Worm (Caenorhabditis elegans) whole organism, L3 larva: Measurements from ENCODE around the gene tlp-1.

Experiments
- R02D3.7 ChIP-seq: fragments of 150-350 bp; optimal IDR thresholded peaks from 2 replicates; lab custom pipeline; 2014; ENCODE audit warnings: missing biosample characterization, missing genetic modification characterization
- ZK546.5 ChIP-seq: sonication (generic microtip); optimal IDR thresholded peaks from 2 replicates; lab custom pipeline; 2017; ENCODE audit warnings: missing biosample characterization, missing genetic modification characterization
- aly-2 ChIP-seq: fragments of 150-350 bp; optimal IDR thresholded peaks from 2 replicates; lab custom pipeline; 2014; ENCODE audit warnings: missing biosample characterization, missing genetic modification characterization
- ama-1 ChIP-seq: fragments of 150-350 bp; optimal IDR thresholded peaks from 2 replicates; lab custom pipeline; 2018
- ceh-16 ChIP-seq: sonication (generic microtip); optimal IDR thresholded peaks from 2 replicates; lab custom pipeline; 2017; ENCODE audit warnings: missing biosample characterization, missing genetic modification characterization
- ceh-82 ChIP-seq: fragments of 150-350 bp; optimal IDR thresholded peaks from 2 replicates; lab custom pipeline; 2014; ENCODE audit warnings: missing biosample characterization, missing genetic modification characterization
- ceh-9 ChIP-seq: sonication (generic microtip); optimal IDR thresholded peaks from 2 replicates; lab custom pipeline; 2018; ENCODE audit warnings: missing biosample characterization, missing genetic modification characterization
- daf-12 ChIP-seq: fragments of 150-350 bp; optimal IDR thresholded peaks from 2 replicates; lab custom pipeline; 2014; ENCODE audit warnings: missing biosample characterization, missing genetic modification reagents, missing genetic modification characterization
- egl-27 ChIP-seq: sonication (generic microtip); optimal IDR thresholded peaks from 4 replicates; lab custom pipeline; 2017; ENCODE audit warnings: missing biosample characterization, missing genetic modification reagents, missing genetic modification characterization
- egl-5 ChIP-seq: fragments of 150-350 bp; optimal IDR thresholded peaks from 2 replicates; lab custom pipeline; 2017; ENCODE audit warnings: missing biosample characterization, missing genetic modification reagents, missing genetic modification characterization, inconsistent platforms
- elt-1 ChIP-seq: fragments of 150-350 bp; optimal IDR thresholded peaks from 2 replicates; lab custom pipeline; 2014; ENCODE audit warnings: missing biosample characterization, missing genetic modification characterization
- elt-2 ChIP-seq: sonication (generic microtip); optimal IDR thresholded peaks from 2 replicates; lab custom pipeline; 2016; ENCODE audit warnings: missing genetic modification reagents, mild to moderate bottlenecking, missing genetic modification characterization, missing compliant biosample characterization
- elt-3 ChIP-seq, 3 experiments: fragments of 150-350 bp in 1 of 3; sonication (generic microtip) in 2 of 3; optimal IDR thresholded peaks; 2 replicates in 2 of 3; 4 replicates in 1 of 3; lab custom pipeline; 2014 to 2017; ENCODE audit warnings: missing biosample characterization in 3 of 3, missing genetic modification characterization in 3 of 3
- eor-1 ChIP-seq, 2 experiments: fragments of 150-350 bp; optimal IDR thresholded peaks; 2 replicates each; lab custom pipeline; 2014 to 2018; ENCODE audit warnings: missing biosample characterization in 2 of 2, missing genetic modification characterization in 2 of 2
- fkh-10 ChIP-seq: sonication (generic microtip); optimal IDR thresholded peaks from 2 replicates; lab custom pipeline; 2017; ENCODE audit warnings: missing biosample characterization, missing genetic modification reagents, missing genetic modification characterization
- fkh-2 ChIP-seq: fragments of 150-350 bp; optimal IDR thresholded peaks from 2 replicates; lab custom pipeline; 2014; ENCODE audit warnings: missing biosample characterization, missing genetic modification reagents, missing genetic modification characterization
- fos-1 ChIP-seq: fragments of 150-350 bp; optimal IDR thresholded peaks from 2 replicates; lab custom pipeline; 2014; ENCODE audit warnings: missing biosample characterization, missing genetic modification characterization
- hmg-11 ChIP-seq: sonication (generic microtip); optimal IDR thresholded peaks from 2 replicates; lab custom pipeline; 2016; ENCODE audit warnings: missing genetic modification characterization, missing compliant biosample characterization
- jun-1 ChIP-seq: fragments of 150-350 bp; optimal IDR thresholded peaks from 2 replicates; lab custom pipeline; 2014; ENCODE audit warnings: missing biosample characterization, missing genetic modification reagents, missing genetic modification characterization
- lin-15B ChIP-seq: fragments of 150-350 bp; optimal IDR thresholded peaks from 2 replicates; lab custom pipeline; 2014; ENCODE audit warnings: missing biosample characterization, missing genetic modification characterization
- lin-39 ChIP-seq: fragments of 150-350 bp; optimal IDR thresholded peaks from 2 replicates; lab custom pipeline; 2018; ENCODE audit warnings: missing biosample characterization, missing genetic modification reagents, missing genetic modification characterization
- lsy-12 ChIP-seq: sonication (generic microtip); optimal IDR thresholded peaks from 2 replicates; lab custom pipeline; 2016; ENCODE audit warnings: mild to moderate bottlenecking, missing genetic modification characterization, missing compliant biosample characterization
- mdl-1 ChIP-seq: fragments of 150-350 bp; optimal IDR thresholded peaks from 2 replicates; lab custom pipeline; 2014; ENCODE audit warnings: missing biosample characterization, missing genetic modification characterization
- mml-1 ChIP-seq: fragments of 150-350 bp; sonication (generic microtip); optimal IDR thresholded peaks from 3 replicates; lab custom pipeline; 2014; ENCODE audit warnings: missing biosample characterization, missing genetic modification characterization
- nfya-1 ChIP-seq: sonication (generic microtip); optimal IDR thresholded peaks from 2 replicates; lab custom pipeline; 2017; ENCODE audit warnings: missing genetic modification characterization, mild to moderate bottlenecking, missing compliant biosample characterization, antibody characterized with exemption, moderate library complexity; ENCODE audit not compliant: insufficient read depth
- nhr-11 ChIP-seq: fragments of 150-350 bp; optimal IDR thresholded peaks from 2 replicates; lab custom pipeline; 2014; ENCODE audit warnings: missing biosample characterization, missing genetic modification characterization
- nhr-12 ChIP-seq: fragments of 150-350 bp; optimal IDR thresholded peaks from 2 replicates; lab custom pipeline; 2014; ENCODE audit warnings: missing biosample characterization, missing genetic modification characterization
- nhr-23 ChIP-seq: fragments of 150-350 bp; optimal IDR thresholded peaks from 2 replicates; lab custom pipeline; 2014; ENCODE audit warnings: missing biosample characterization, missing genetic modification reagents, missing genetic modification characterization
- nhr-237 ChIP-seq: fragments of 150-350 bp; optimal IDR thresholded peaks from 2 replicates; lab custom pipeline; 2014; ENCODE audit warnings: missing biosample characterization, missing genetic modification characterization
- nhr-25 ChIP-seq: sonication (generic microtip); optimal IDR thresholded peaks from 2 replicates; lab custom pipeline; 2017; ENCODE audit warnings: missing biosample characterization, missing genetic modification characterization
- nhr-28 ChIP-seq: fragments of 150-350 bp; optimal IDR thresholded peaks from 2 replicates; lab custom pipeline; 2014; ENCODE audit warnings: missing biosample characterization, missing genetic modification characterization
- nhr-43 ChIP-seq: sonication (generic microtip); optimal IDR thresholded peaks from 2 replicates; lab custom pipeline; 2016; ENCODE audit warnings: mild to moderate bottlenecking, missing genetic modification characterization, missing compliant biosample characterization; ENCODE audit not compliant: poor library complexity, severe bottlenecking
- nhr-67 ChIP-seq: fragments of 150-350 bp; optimal IDR thresholded peaks from 2 replicates; lab custom pipeline; 2014; ENCODE audit warnings: missing biosample characterization, missing genetic modification characterization
- nhr-77 ChIP-seq: fragments of 150-350 bp; optimal IDR thresholded peaks from 2 replicates; lab custom pipeline; 2014; ENCODE audit warnings: missing biosample characterization, missing genetic modification characterization
- pha-4 ChIP-seq: fragments of 150-350 bp; optimal IDR thresholded peaks from 2 replicates; lab custom pipeline; 2014; ENCODE audit warnings: missing biosample characterization, missing genetic modification reagents, missing genetic modification characterization
- pqm-1 ChIP-seq: fragments of 150-350 bp; optimal IDR thresholded peaks from 2 replicates; lab custom pipeline; 2017; ENCODE audit warnings: missing biosample characterization, missing genetic modification characterization, inconsistent platforms
- sea-2 ChIP-seq: fragments of 150-350 bp; sonication (generic microtip); optimal IDR thresholded peaks from 4 replicates; lab custom pipeline; 2014; ENCODE audit warnings: missing biosample characterization, missing genetic modification reagents, missing genetic modification characterization
- skn-1 ChIP-seq: fragments of 150-350 bp; optimal IDR thresholded peaks from 2 replicates; lab custom pipeline; 2014; ENCODE audit warnings: missing biosample characterization, missing genetic modification characterization
- snpc-4 ChIP-seq: fragments of 150-350 bp; optimal IDR thresholded peaks from 2 replicates; lab custom pipeline; 2014; ENCODE audit warnings: missing biosample characterization, missing genetic modification characterization
- tbx-2 ChIP-seq: sonication (generic microtip); optimal IDR thresholded peaks from 2 replicates; lab custom pipeline; 2016; ENCODE audit warnings: mild to moderate bottlenecking, missing genetic modification characterization, missing compliant biosample characterization
- unc-39 ChIP-seq: sonication (generic microtip); optimal IDR thresholded peaks from 4 replicates; lab custom pipeline; 2017; ENCODE audit warnings: missing biosample characterization, missing genetic modification characterization
- unc-62 ChIP-seq: fragments of 150-350 bp; sonication (generic microtip); optimal IDR thresholded peaks from 4 replicates; lab custom pipeline; 2014; ENCODE audit warnings: missing biosample characterization, missing genetic modification reagents, missing genetic modification characterization
- zag-1 ChIP-seq: fragments of 150-350 bp; optimal IDR thresholded peaks from 2 replicates; lab custom pipeline; 2014; ENCODE audit warnings: missing biosample characterization, missing genetic modification characterization
- ztf-11 ChIP-seq: fragments of 150-350 bp; optimal IDR thresholded peaks from 2 replicates; lab custom pipeline; 2014; ENCODE audit warnings: missing biosample characterization, missing genetic modification characterization
- ztf-4 ChIP-seq: fragments of 150-350 bp; optimal IDR thresholded peaks from 2 replicates; lab custom pipeline; 2014; ENCODE audit warnings: missing biosample characterization, missing genetic modification characterization

The tlp-1 gene

DNA sequence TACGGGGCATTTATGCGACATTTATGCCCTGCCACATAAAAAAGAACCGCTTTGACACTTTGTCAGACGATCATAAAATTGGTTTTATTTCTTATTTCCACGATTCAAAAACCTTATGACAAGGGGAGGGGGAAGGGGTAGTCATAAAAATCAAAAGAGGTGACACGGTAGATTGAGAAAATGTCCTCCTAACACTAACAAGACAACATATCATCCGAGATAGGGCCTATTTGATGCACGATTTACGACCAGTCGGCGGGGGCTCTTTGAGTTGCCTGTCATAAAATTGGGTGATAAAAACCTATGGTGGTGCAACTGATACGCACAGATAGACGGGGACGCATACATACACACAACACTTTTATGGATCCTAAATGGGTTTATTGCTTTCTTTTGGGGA lies 4.0 kb upstream of the tlp-1 start:
- TF ChIP-seq jun-1 (tag; lab: Kevin White, UChicago) (no peak), hmg-11 (tag; lab: Kevin White, UChicago) (no peak), pqm-1 (tag; lab: Kevin White, UChicago) (peak; percentile 88), elt-1 (tag; lab: Kevin White, UChicago) (no peak), elt-2 (tag; lab: Kevin White, UChicago) (peak; percentile 97), nhr-43 (no peak), ceh-16 (tag; lab: Kevin White, UChicago) (no peak), zag-1 (tag; lab: Kevin White, UChicago) (no peak)

DNA sequence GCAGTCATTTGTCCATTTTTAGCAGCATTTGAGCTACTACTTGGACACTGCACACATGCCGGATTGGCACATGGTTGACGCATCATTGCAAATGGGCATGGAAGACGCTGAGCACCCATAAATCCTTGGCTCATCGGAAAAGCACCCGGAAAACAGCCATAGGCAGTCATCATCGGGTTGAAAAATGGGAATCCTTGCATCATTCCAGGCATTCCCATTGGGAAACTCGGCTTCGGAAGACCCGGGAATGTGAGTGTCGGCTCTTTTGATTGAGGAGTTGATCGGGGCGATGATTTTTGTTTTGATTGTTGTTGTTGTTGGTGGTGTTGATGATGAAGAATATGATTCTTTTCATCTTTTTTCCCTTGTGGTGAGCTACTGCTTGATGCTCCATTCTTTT lies 1.2 kb downstream of the tlp-1 start:
- TF ChIP-seq ama-1 (lab: Kevin White, UChicago) (peak; percentile 65), skn-1 (tag; lab: Kevin White, UChicago) (no peak)
- TF ChIP-seq, all 47 proteins: peak for 1

DNA sequence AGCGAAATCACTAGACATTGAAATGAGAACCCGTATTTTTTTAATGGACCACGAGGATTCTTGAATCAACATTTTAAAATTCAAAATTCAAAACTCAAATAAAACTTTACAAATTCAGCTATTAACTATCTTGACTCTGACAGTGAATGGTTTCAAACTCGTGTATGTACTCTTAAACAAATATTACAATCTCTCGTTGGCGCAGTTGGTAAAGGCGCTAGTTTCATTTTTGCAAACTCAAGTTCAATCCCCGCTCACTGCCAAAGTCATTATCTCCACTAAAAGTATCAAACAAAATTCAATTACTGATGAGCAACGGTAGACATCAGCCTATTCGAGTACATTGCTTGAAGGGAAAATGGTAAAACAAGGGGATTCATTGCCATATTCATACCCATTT lies 2.4 kb downstream of the tlp-1 start:
- TF ChIP-seq snpc-4 (tag; lab: Kevin White, UChicago) (peak; percentile 50), skn-1 (tag; lab: Kevin White, UChicago) (no peak), nhr-43 (peak; percentile 3), eor-1 (tag; optimal IDR thresholded peaks at IDR 0.05; lab: Kevin White, UChicago) (no peak), nhr-28 (no peak)

DNA sequence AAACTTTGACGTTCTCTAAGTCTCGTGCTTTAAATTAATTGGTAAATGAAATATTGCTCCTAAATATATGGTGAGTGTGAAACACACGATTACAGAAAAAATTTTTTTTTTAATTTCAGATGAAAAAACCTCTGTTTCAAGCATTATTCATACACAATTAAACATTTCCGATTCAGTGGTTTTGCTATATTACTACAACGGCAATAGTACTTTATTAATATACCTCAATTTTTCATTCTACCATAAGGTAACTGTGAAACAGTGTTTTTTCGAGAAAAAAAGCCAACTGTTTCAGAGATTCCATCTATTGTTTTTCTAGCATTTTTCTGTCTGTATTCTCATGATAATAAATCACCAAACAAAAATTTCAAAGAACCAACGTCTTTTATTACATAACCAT lies 3.0 kb downstream of the tlp-1 start:
- TF ChIP-seq nhr-25 (peak; percentile 30), elt-1 (tag; lab: Kevin White, UChicago) (no peak)

DNA sequence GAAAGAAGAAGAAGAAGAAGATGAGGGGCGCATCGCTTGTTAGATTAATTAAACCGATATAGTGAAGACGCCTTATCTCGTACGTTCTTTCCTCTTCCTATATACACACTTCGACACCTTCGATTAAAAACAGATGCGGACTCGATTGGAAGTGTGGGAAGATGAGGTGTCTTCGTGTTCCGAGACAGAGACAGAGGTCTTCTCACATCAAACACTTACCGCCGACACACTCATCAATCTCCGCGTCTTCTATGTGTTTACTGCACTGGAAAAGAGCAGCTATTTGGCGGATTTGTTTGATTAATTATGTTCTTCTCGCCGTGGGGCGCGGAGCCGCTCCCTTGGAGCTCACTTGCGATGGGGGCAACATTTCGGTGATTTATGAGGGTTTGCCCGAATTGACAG lies 4.5 kb downstream of the tlp-1 start:
- no peak for TF ChIP-seq fkh-10
- TF ChIP-seq nhr-43 = no peak
- TF ChIP-seq snpc-4 (tag; lab: Kevin White, UChicago) = no peak
- no peak for TF ChIP-seq R02D3.7
- no peak for TF ChIP-seq zag-1 (tag; lab: Kevin White, UChicago)
- TF ChIP-seq unc-62 = peak; percentile 91
- no peak for TF ChIP-seq nhr-12 (tag; lab: Kevin White, UChicago)
- TF ChIP-seq elt-3 (tag; optimal IDR thresholded peaks at IDR 0.05; lab: Kevin White, UChicago) = no peak
- TF ChIP-seq elt-1 (tag; lab: Kevin White, UChicago) = peak; percentile 71
- TF ChIP-seq ztf-4 = no peak
- no peak for TF ChIP-seq pha-4 (tag; lab: Kevin White, UChicago)
- no peak for TF ChIP-seq nhr-237 (tag; lab: Kevin White, UChicago)
- TF ChIP-seq hmg-11 (tag; lab: Kevin White, UChicago) = peak; percentile 1
- no peak for TF ChIP-seq mml-1 (tag; lab: Kevin White, UChicago)
- no peak for TF ChIP-seq fkh-2
- TF ChIP-seq lin-39 (tag; lab: Kevin White, UChicago) = peak; percentile 99
- no peak for TF ChIP-seq ztf-11 (tag; lab: Kevin White, UChicago)
- TF ChIP-seq daf-12 (tag; lab: Kevin White, UChicago) = no peak
- TF ChIP-seq skn-1 (tag; lab: Kevin White, UChicago) = no peak
- no peak for TF ChIP-seq nhr-67 (tag; lab: Kevin White, UChicago)
- no peak for TF ChIP-seq tbx-2 (tag; lab: Kevin White, UChicago)
- no peak for TF ChIP-seq lin-15B (tag; lab: Kevin White, UChicago)
- no peak for TF ChIP-seq fos-1
- TF ChIP-seq elt-2 (tag; lab: Kevin White, UChicago) = no peak
- TF ChIP-seq eor-1 (tag; optimal IDR thresholded peaks at IDR 0.05; lab: Kevin White, UChicago) = no peak
- no peak for TF ChIP-seq aly-2
- TF ChIP-seq nhr-11 (tag; lab: Kevin White, UChicago) = no peak
- no peak for TF ChIP-seq mdl-1
- no peak for TF ChIP-seq sea-2 (GFP tag; lab: Kevin White, UChicago)
- TF ChIP-seq unc-39 (tag; lab: Kevin White, UChicago) = no peak
- no peak for TF ChIP-seq nhr-23 (tag; lab: Kevin White, UChicago)
- TF ChIP-seq ZK546.5 (tag; lab: Kevin White, UChicago) = no peak
- no peak for TF ChIP-seq ceh-9 (tag; lab: Kevin White, UChicago)
- peak; percentile 8 for TF ChIP-seq nhr-25
- TF ChIP-seq lsy-12 = no peak
- no peak for TF ChIP-seq jun-1 (tag; lab: Kevin White, UChicago)
- no peak for TF ChIP-seq nhr-77 (tag; lab: Kevin White, UChicago)
- TF ChIP-seq ama-1 (lab: Kevin White, UChicago) = no peak
- peak; percentile 22 for TF ChIP-seq nfya-1 (tag; lab: Kevin White, UChicago)
- peak; percentile 38 for TF ChIP-seq egl-5 (tag; lab: Kevin White, UChicago)
- TF ChIP-seq egl-27 (tag; lab: Kevin White, UChicago) = no peak
- no peak for TF ChIP-seq nhr-28
- TF ChIP-seq ceh-82 = no peak
